Fruit fly (Drosophila melanogaster): ENCODE measurements around the gene ush.

DNA sequence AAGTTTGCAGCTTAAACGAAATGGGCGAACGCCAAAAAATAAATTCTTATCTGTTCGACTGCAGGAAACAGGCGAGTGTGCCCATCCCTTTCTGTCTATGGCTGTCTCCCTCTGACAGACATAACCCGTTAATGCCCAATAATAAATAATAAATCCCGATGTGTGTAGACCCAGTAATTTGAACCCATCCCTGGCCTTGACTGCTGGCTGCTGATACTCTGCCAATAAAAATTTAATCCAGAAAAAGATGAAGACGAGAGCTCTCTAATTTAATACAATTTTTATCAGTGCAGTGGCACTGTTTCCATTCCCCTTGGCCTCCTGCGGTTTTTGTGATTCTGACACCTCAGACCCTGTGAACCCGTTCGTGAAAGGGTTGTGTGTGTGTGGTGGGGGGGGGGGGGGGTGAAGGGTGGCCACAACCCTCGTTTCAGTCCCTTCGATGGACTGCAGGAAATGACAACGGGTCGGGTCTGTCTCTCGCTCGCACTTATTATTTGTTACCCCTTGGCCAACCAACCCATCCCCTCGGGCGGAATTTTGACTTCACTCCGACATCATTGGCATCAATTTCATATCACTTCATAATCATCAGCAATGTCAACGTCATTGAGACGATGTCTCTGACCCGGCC, 49.6 kb downstream of the ush start:
- TF ChIP-seq Dll (optimal IDR thresholded peaks at IDR 0.05) = no peak
- TF ChIP-seq pan (optimal IDR thresholded peaks at IDR 0.05) = no peak
- no peak for TF ChIP-seq psq (optimal IDR thresholded peaks at IDR 0.05)
